Worm (Caenorhabditis elegans) whole organism, L1 larva: ENCODE results near the gene eif-3.G.

Experiments
- C16A3.4 ChIP-seq: fragments of 150-350 bp; optimal IDR thresholded peaks from 2 replicates; lab custom pipeline; 2014; ENCODE audit warnings: missing biosample characterization, missing genetic modification characterization
- ceh-8 ChIP-seq: fragments of 200-800 bp; sonication (Bioruptor generic); optimal IDR thresholded peaks from 2 replicates; lab custom pipeline; 2018; ENCODE audit warnings: mild to moderate bottlenecking, missing genetic modification characterization, moderate library complexity, missing compliant biosample characterization
- ceh-82 ChIP-seq, 3 experiments: fragments of 150-350 bp in 1 of 3; sonication (generic microtip) in 2 of 3; optimal IDR thresholded peaks; 2 replicates each; lab custom pipeline; 2014 to 2017; ENCODE audit warnings: missing biosample characterization in 3 of 3, missing genetic modification characterization in 3 of 3
- ceh-90 ChIP-seq: sonication (generic microtip); optimal IDR thresholded peaks from 2 replicates; lab custom pipeline; 2016; ENCODE audit warnings: missing genetic modification characterization, missing compliant biosample characterization
- dpl-1 ChIP-seq, 3 experiments: fragments of 150-350 bp in 2 of 3; sonication (generic microtip) in 1 of 3; optimal IDR thresholded peaks; 2 replicates each; lab custom pipeline; 2014 to 2017; ENCODE audit warnings: missing biosample characterization in 3 of 3, missing genetic modification characterization in 3 of 3, missing genetic modification reagents in 3 of 3
- dsc-1 ChIP-seq: sonication (generic microtip); optimal IDR thresholded peaks from 2 replicates; lab custom pipeline; 2016; ENCODE audit warnings: mild to moderate bottlenecking, missing genetic modification characterization, missing compliant biosample characterization
- efl-1 ChIP-seq, 4 experiments: fragments of 150-350 bp; optimal IDR thresholded peaks in 3 of 4; peaks in 1 of 4; 1 replicate in 1 of 4; 2 replicates in 3 of 4; lab custom pipeline; 2014; ENCODE audit warnings: missing biosample characterization in 2 of 4, missing genetic modification characterization in 2 of 4, missing genetic modification reagents in 2 of 4
- efl-3 ChIP-seq: fragments of 200-800 bp; sonication (Bioruptor generic); optimal IDR thresholded peaks from 2 replicates; lab custom pipeline; 2018; ENCODE audit warnings: mild to moderate bottlenecking, missing genetic modification characterization, missing compliant biosample characterization
- fkh-10 ChIP-seq: sonication (generic microtip); optimal IDR thresholded peaks from 2 replicates; lab custom pipeline; 2017; ENCODE audit warnings: missing biosample characterization, missing genetic modification reagents, missing genetic modification characterization
- fkh-4 ChIP-seq: sonication (generic microtip); optimal IDR thresholded peaks from 2 replicates; lab custom pipeline; 2016; ENCODE audit warnings: missing compliant biosample characterization, missing genetic modification characterization, borderline replicate concordance
- fos-1 ChIP-seq: fragments of 150-350 bp; optimal IDR thresholded peaks from 2 replicates; lab custom pipeline; 2014; ENCODE audit warnings: missing biosample characterization, missing genetic modification characterization
- hlh-17 ChIP-seq: fragments of 200-800 bp; sonication (Bioruptor generic); optimal IDR thresholded peaks from 2 replicates; lab custom pipeline; 2018; ENCODE audit warnings: missing genetic modification characterization, mild to moderate bottlenecking, missing compliant biosample characterization, moderate library complexity, borderline replicate concordance
- hpl-2 ChIP-seq: fragments of 150-350 bp; optimal IDR thresholded peaks from 2 replicates; lab custom pipeline; 2014; ENCODE audit warnings: missing biosample characterization, missing genetic modification reagents, missing genetic modification characterization
- irx-1 ChIP-seq: sonication (generic microtip); optimal IDR thresholded peaks from 2 replicates; lab custom pipeline; 2016; ENCODE audit warnings: missing genetic modification characterization, missing compliant biosample characterization
- jun-1 ChIP-seq: fragments of 150-350 bp; optimal IDR thresholded peaks from 2 replicates; lab custom pipeline; 2014; ENCODE audit warnings: missing biosample characterization, missing genetic modification reagents, missing genetic modification characterization
- lin-13 ChIP-seq: fragments of 150-350 bp; optimal IDR thresholded peaks from 2 replicates; lab custom pipeline; 2014; ENCODE audit warnings: missing biosample characterization, missing genetic modification reagents, missing genetic modification characterization
- lin-15B ChIP-seq: fragments of 150-350 bp; sonication (generic microtip); optimal IDR thresholded peaks from 3 replicates; lab custom pipeline; 2014; ENCODE audit warnings: missing biosample characterization, missing genetic modification characterization
- lsy-2 ChIP-seq, 2 experiments: fragments of 150-350 bp; optimal IDR thresholded peaks; 2 replicates each; lab custom pipeline; 2014; ENCODE audit warnings: missing biosample characterization in 2 of 2, missing genetic modification characterization in 2 of 2
- mdl-1 ChIP-seq, 2 experiments: fragments of 150-350 bp; optimal IDR thresholded peaks; 2 replicates each; lab custom pipeline; 2014 to 2017; ENCODE audit warnings: missing biosample characterization in 2 of 2, missing genetic modification characterization in 2 of 2, inconsistent platforms in 1 of 2
- mef-2 ChIP-seq: fragments of 150-350 bp; optimal IDR thresholded peaks from 2 replicates; lab custom pipeline; 2014; ENCODE audit warnings: missing biosample characterization, missing genetic modification characterization
- nhr-12 ChIP-seq: sonication (generic microtip); optimal IDR thresholded peaks from 2 replicates; lab custom pipeline; 2017; ENCODE audit warnings: missing biosample characterization, missing genetic modification characterization
- nhr-28 ChIP-seq: fragments of 150-350 bp; optimal IDR thresholded peaks from 2 replicates; lab custom pipeline; 2014; ENCODE audit warnings: missing biosample characterization, missing genetic modification characterization
- nhr-47 ChIP-seq: sonication (generic microtip); optimal IDR thresholded peaks from 2 replicates; lab custom pipeline; 2016; ENCODE audit warnings: mild to moderate bottlenecking, missing genetic modification characterization, moderate library complexity, missing compliant biosample characterization
- nhr-71 ChIP-seq: sonication (generic microtip); optimal IDR thresholded peaks from 2 replicates; lab custom pipeline; 2016; ENCODE audit warnings: mild to moderate bottlenecking, missing genetic modification characterization, moderate library complexity, missing compliant biosample characterization
- nhr-76 ChIP-seq: sonication (generic microtip); optimal IDR thresholded peaks from 2 replicates; lab custom pipeline; 2017; ENCODE audit warnings: missing biosample characterization, missing genetic modification characterization
- nhr-84 ChIP-seq: sonication (generic microtip); optimal IDR thresholded peaks from 2 replicates; lab custom pipeline; 2017; ENCODE audit warnings: missing biosample characterization, missing genetic modification characterization
- nhr-85 ChIP-seq: sonication (generic microtip); peaks from one replicate; lab custom pipeline; 2016; ENCODE audit warnings: missing genetic modification characterization, inconsistent platforms, missing compliant biosample characterization
- nhr-90 ChIP-seq: sonication (generic microtip); optimal IDR thresholded peaks from 2 replicates; lab custom pipeline; 2016; ENCODE audit warnings: mild to moderate bottlenecking, missing genetic modification characterization, missing compliant biosample characterization; ENCODE audit not compliant: poor library complexity
- pag-3 ChIP-seq: sonication (generic microtip); optimal IDR thresholded peaks from 2 replicates; lab custom pipeline; 2017; ENCODE audit warnings: missing genetic modification characterization, mild to moderate bottlenecking, missing compliant biosample characterization, antibody characterized with exemption, borderline replicate concordance; ENCODE audit not compliant: insufficient read depth
- pax-3 ChIP-seq: fragments of 200-800 bp; sonication (Bioruptor generic); optimal IDR thresholded peaks from 2 replicates; lab custom pipeline; 2018; ENCODE audit warnings: mild to moderate bottlenecking, missing genetic modification characterization, moderate library complexity, missing compliant biosample characterization
- rnt-1 ChIP-seq: sonication (generic microtip); optimal IDR thresholded peaks from 2 replicates; lab custom pipeline; 2016; ENCODE audit warnings: mild to moderate bottlenecking, missing genetic modification characterization, moderate library complexity, missing compliant biosample characterization
- unc-130 ChIP-seq: fragments of 150-350 bp; optimal IDR thresholded peaks from 2 replicates; lab custom pipeline; 2017; ENCODE audit warnings: missing biosample characterization, missing genetic modification characterization, inconsistent platforms
- unc-86 ChIP-seq: sonication (generic microtip); optimal IDR thresholded peaks from 2 replicates; lab custom pipeline; 2016; ENCODE audit warnings: missing genetic modification characterization, missing compliant biosample characterization
- unc-98 ChIP-seq: fragments of 200-800 bp; sonication (Bioruptor generic); IDR thresholded peaks from 2 replicates; pipeline ENCODE4 v1.3.6; 2022; ENCODE audit warnings: missing genetic modification characterization, missing compliant biosample characterization
- vab-15 ChIP-seq: sonication (generic microtip); optimal IDR thresholded peaks from 2 replicates; lab custom pipeline; 2017; ENCODE audit warnings: missing genotype, mild to moderate bottlenecking, missing genetic modification characterization, missing compliant biosample characterization
- zip-4 ChIP-seq: fragments of 200-800 bp; sonication (Bioruptor generic); optimal IDR thresholded peaks from 2 replicates; lab custom pipeline; 2018; ENCODE audit warnings: mild to moderate bottlenecking, missing genetic modification characterization, moderate library complexity, missing compliant biosample characterization
- ztf-11 ChIP-seq, 2 experiments: sonication (generic microtip); optimal IDR thresholded peaks; 2 replicates each; lab custom pipeline; 2016 to 2017; ENCODE audit warnings: missing genetic modification characterization in 2 of 2, missing biosample characterization in 1 of 2, missing compliant biosample characterization in 1 of 2

Gene eif-3.G

DNA sequence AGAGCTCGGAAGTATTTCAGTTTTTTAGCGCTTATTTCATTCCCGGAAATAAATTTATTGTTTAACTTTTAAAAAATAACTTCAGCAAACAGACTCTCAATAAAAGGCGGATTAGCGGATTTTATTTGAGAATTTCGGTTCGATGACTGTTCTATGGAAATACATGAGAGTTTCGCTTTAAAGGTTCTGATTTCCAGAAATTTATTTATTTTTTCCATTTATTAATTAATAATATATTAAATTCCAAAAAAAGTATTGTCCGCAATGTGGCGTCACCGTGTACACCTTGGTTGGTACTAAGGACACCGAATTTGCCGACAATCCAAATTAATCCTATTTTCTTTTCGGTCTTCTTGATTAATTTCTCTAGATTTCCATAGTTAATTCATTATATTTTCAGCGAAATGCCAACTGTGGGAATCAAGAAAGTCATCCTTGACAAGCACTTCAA is 21.9 kb downstream of the eif-3.G start, which contains the start of gene fars-3 (continued):
- TF ChIP-seq mdl-1 (tag; optimal IDR thresholded peaks at IDR 0.05; lab: Kevin White, UChicago) (no peak), unc-98 (GFP tag; lab: Robert Waterston, UW) (no peak), jun-1 (tag; lab: Kevin White, UChicago) (no peak), ztf-11 (tag; optimal IDR thresholded peaks at IDR 0.05; lab: Kevin White, UChicago) (no peak), ceh-90 (tag; lab: Kevin White, UChicago) (no peak), zip-4 (GFP tag; lab: Kevin White, UChicago) (no peak), lin-13 (GFP tag; lab: Kevin White, UChicago) (no peak), nhr-12 (tag; lab: Kevin White, UChicago) (no peak), rnt-1 (tag; lab: Kevin White, UChicago) (no peak), nhr-85 (tag; lab: Kevin White, UChicago) (peak; percentile 38), pax-3 (tag; lab: Kevin White, UChicago) (no peak), nhr-47 (tag; lab: Kevin White, UChicago) (no peak), lsy-2 (tag; optimal IDR thresholded peaks at IDR 0.05; lab: Kevin White, UChicago) (peak; percentile 33 to 59), efl-3 (GFP tag; lab: Kevin White, UChicago) (no peak), dpl-1 (GFP tag; optimal IDR thresholded peaks at IDR 0.05; lab: Kevin White, UChicago) (peak in 1 of 3 experiments; percentile 52), fos-1 (no peak), vab-15 (tag; lab: Kevin White, UChicago) (no peak), nhr-90 (tag; lab: Kevin White, UChicago) (no peak), ceh-8 (no peak), dsc-1 (tag; lab: Kevin White, UChicago) (no peak), hpl-2 (GFP tag; lab: Kevin White, UChicago) (no peak), ceh-82 (tag; optimal IDR thresholded peaks at IDR 0.05; lab: Kevin White, UChicago) (no peak), unc-86 (tag; lab: Kevin White, UChicago) (no peak), fkh-10 (no peak), hlh-17 (GFP tag; lab: Kevin White, UChicago) (no peak), nhr-28 (tag; lab: Kevin White, UChicago) (no peak), fkh-4 (no peak), unc-130 (peak; percentile 38), C16A3.4 (tag; lab: Kevin White, UChicago) (no peak), nhr-76 (tag; lab: Kevin White, UChicago) (no peak)

DNA sequence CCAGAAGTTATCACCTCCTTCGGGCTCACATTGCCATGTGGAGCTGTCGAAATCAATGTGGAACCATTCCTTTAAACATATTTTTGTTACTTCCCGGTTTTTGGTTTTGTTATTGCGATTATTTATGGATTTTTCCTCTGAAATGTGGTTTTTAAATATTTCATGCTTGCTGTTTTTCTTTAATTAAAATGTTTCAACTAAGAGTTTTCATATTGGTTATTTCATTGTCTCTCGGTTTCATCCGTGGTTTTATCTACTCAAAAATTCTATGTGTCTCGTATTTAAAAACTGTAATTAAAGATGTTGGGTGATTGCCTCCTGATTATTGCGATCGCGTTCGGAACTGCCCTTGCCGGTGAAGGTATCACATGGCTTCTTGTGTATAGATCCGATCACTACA is 24.3 kb downstream of the eif-3.G start, which contains the start of gene F22B5.10:
F22B5.10 (plus strand) TSS at position 301 of the 400 bp plus-strand sequence.
- TF ChIP-seq vab-15 (tag; lab: Kevin White, UChicago): no peak
- no peak for TF ChIP-seq lin-15B
- no peak for TF ChIP-seq nhr-71 (tag; lab: Kevin White, UChicago)
- no peak for TF ChIP-seq mef-2 (tag; lab: Kevin White, UChicago)
- TF ChIP-seq nhr-12 (tag; lab: Kevin White, UChicago): no peak

DNA sequence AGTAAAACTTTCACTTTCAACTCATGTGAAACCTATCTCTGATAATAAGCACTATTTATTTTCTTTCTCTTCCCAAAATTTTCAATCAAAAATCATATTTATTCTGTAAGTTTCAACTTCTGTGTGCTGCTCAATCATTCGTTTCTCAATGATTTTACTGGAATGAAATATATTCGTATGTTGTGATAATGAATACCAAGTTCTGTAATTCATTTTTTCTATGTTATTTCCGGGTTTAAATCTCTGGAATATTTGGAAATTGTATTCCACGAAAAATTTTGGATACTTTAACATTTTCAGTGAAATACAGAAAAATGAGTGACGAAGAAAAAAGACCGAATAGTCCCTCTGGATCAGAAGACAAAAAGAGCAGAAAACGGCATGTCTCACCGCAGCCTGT is 25.2 kb downstream of the eif-3.G start, which contains the start of gene M05D6.2:
M05D6.2 (plus strand) TSS at position 301 of the 400 bp plus-strand sequence.
- TF ChIP-seq efl-1 (optimal IDR thresholded peaks at IDR 0.05; lab: Kevin White, UChicago) (no peak), efl-1 (GFP tag; optimal IDR thresholded peaks at IDR 0.05 in 1 of 2; lab: Kevin White, UChicago) (peak in 1 of 2 experiments; percentile 17), nhr-84 (tag; lab: Kevin White, UChicago) (no peak)
- TF ChIP-seq, all 84 proteins: peak for 1

- TF ChIP-seq pag-3 (tag; lab: Kevin White, UChicago): no peak
- no peak for TF ChIP-seq ceh-82 (tag; optimal IDR thresholded peaks at IDR 0.05; lab: Kevin White, UChicago)
- TF ChIP-seq irx-1 (tag; lab: Kevin White, UChicago): no peak
- no peak for TF ChIP-seq ceh-90 (tag; lab: Kevin White, UChicago)
Observed at ce11 chrII:8471139-8471538, 28.6 kb downstream of the eif-3.G start, which contains the start of gene M05D6.8. Gene M05D6.8 (minus strand): TSS chrII:8471239.
